Fruit fly (Drosophila melanogaster): Measurements from ENCODE around the gene cpx.

cpx gene

dm6 chr3R:4340174-4340573 is 60.2 kb downstream of the cpx start:
- TF ChIP-seq CG9948 (tag; optimal IDR thresholded peaks at IDR 0.05), result no peak
- no peak for TF ChIP-seq gl (tag; optimal IDR thresholded peaks at IDR 0.05)
- TF ChIP-seq Pif1A (GFP tag; optimal IDR thresholded peaks at IDR 0.05), result no peak
- no peak for TF ChIP-seq Ets98B (GFP tag; IDR thresholded peaks at IDR 0.05)
- TF ChIP-seq CG4496 (GFP tag; IDR thresholded peaks at IDR 0.05), result no peak
- TF ChIP-seq CG13204 (GFP tag; optimal IDR thresholded peaks at IDR 0.05), result no peak
- TF ChIP-seq Pif1B (GFP tag; optimal IDR thresholded peaks at IDR 0.05), result no peak
- TF ChIP-seq CG12605 (GFP tag; IDR thresholded peaks at IDR 0.05), result no peak
- no peak for TF ChIP-seq CG17806 (tag; optimal IDR thresholded peaks at IDR 0.05)
- no peak for TF ChIP-seq D1 (tag; optimal IDR thresholded peaks at IDR 0.05)
- TF ChIP-seq Snoo (tag; optimal IDR thresholded peaks at IDR 0.05), result no peak

DNA sequence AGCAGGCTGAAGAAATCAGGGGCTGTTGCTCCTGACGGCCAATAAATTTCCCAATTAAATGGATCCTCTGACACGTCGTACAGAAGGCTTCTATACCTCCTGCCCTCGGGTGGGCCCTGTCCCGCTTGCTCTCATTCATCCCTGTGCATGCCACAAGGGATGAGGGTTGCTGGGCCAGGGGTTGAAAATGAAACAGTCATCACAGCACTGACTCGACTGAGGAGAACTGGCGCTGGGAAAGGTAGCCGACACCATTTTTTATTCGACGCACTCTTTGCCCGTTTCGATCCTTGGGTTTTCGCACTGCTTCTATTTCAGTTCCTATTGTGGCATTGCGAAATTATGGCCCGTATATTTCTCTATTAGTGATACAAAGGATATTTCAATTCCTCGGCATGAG is 61.2 kb downstream of the cpx start:
- no peak for TF ChIP-seq CG14655 (GFP tag; optimal IDR thresholded peaks at IDR 0.05)
- TF ChIP-seq fd96Ca (GFP tag; IDR thresholded peaks at IDR 0.05), result no peak
- no peak for TF ChIP-seq gl (tag; optimal IDR thresholded peaks at IDR 0.05)
- no peak for TF ChIP-seq CG9948 (tag; optimal IDR thresholded peaks at IDR 0.05)
- no peak for TF ChIP-seq Pif1A (GFP tag; optimal IDR thresholded peaks at IDR 0.05)
- TF ChIP-seq Ets98B (GFP tag; IDR thresholded peaks at IDR 0.05), result no peak
- no peak for TF ChIP-seq Pif1B (GFP tag; optimal IDR thresholded peaks at IDR 0.05)
- TF ChIP-seq CG13204 (GFP tag; optimal IDR thresholded peaks at IDR 0.05), result no peak
- TF ChIP-seq Snoo (tag; optimal IDR thresholded peaks at IDR 0.05), result no peak

DNA sequence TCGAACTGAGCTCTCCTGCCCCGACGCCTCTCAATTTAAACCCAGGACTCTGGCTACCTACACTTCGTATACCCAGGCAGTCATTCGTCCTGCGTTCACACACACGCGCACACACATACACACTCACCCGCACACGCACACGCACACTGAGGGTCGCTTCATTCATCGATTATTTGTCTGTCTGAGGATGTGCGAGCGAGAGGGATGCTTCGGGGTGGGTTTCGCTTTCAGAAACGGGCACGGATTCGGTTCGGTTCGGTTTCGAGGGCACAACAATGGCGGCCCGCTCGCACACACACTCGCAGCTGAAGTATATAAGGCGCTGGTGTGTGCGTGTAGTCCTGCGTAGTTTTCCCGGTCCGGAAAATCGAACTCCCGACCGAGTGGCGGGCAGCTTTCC is 66.6 kb downstream of the cpx start, which contains the start of gene hkb:
TSS of gene hkb (minus strand) at position 11 of the 400 bp plus-strand sequence.
- TF ChIP-seq CG32121 (GFP tag; IDR thresholded peaks at IDR 0.05) (no peak), gl (tag; optimal IDR thresholded peaks at IDR 0.05) (no peak), fd96Ca (GFP tag; IDR thresholded peaks at IDR 0.05) (no peak), CG12605 (GFP tag; IDR thresholded peaks at IDR 0.05) (no peak), CG34367 (tag; optimal IDR thresholded peaks at IDR 0.05) (no peak), CG4496 (GFP tag; IDR thresholded peaks at IDR 0.05) (no peak), Ets98B (GFP tag; IDR thresholded peaks at IDR 0.05) (no peak), CG14655 (GFP tag; optimal IDR thresholded peaks at IDR 0.05) (no peak), Snoo (tag; optimal IDR thresholded peaks at IDR 0.05) (no peak)

DNA sequence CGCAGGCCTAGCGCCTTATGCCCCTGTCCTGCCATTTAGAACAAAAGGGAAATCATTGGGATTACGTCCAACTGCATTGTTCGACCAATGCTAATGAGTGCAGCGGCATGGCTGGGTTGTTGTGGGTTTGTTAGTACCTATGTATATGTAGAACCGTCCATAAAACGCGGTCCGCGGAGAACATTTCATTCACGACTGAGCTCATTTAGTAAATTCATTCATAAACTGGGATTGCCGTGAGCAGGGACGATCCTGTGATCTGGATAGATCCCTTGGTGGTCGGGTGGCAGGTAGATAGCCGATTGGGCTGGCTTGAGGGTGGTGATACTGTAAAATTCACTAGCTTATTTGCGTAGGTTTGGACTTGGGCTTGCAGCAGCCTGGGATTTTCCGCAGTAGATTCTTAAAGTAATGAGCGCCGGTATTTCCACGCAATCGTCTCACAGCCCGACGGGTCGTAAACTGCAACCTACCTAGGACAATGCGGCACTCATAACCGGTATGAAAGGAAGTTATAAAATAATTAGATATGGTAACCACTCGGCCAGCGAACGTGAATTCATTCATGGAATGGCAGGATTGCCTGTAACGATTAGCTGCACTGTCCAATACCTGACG is 68.3 kb downstream of the cpx start:
- TF ChIP-seq CG17806 (tag; optimal IDR thresholded peaks at IDR 0.05) (no peak), CG8159 (tag; optimal IDR thresholded peaks at IDR 0.05) (no peak), CG14655 (GFP tag; optimal IDR thresholded peaks at IDR 0.05) (no peak), CG34367 (tag; optimal IDR thresholded peaks at IDR 0.05) (no peak), CG8301 (tag; optimal IDR thresholded peaks at IDR 0.05) (no peak), Pif1B (GFP tag; optimal IDR thresholded peaks at IDR 0.05) (no peak), fd96Ca (GFP tag; IDR thresholded peaks at IDR 0.05) (no peak)

dm6 chr3R:4350199-4350598 is 70.2 kb downstream of the cpx start:
- no peak for TF ChIP-seq Ets98B (GFP tag; IDR thresholded peaks at IDR 0.05)
- no peak for TF ChIP-seq CG14655 (GFP tag; optimal IDR thresholded peaks at IDR 0.05)
- TF ChIP-seq CG15710 (tag; optimal IDR thresholded peaks at IDR 0.05), result no peak
- no peak for TF ChIP-seq Snoo (tag; optimal IDR thresholded peaks at IDR 0.05)
- no peak for TF ChIP-seq CG12605 (GFP tag; IDR thresholded peaks at IDR 0.05)
- no peak for TF ChIP-seq CG17806 (tag; optimal IDR thresholded peaks at IDR 0.05)
- no peak for TF ChIP-seq CG32121 (GFP tag; IDR thresholded peaks at IDR 0.05)
- TF ChIP-seq gl (tag; optimal IDR thresholded peaks at IDR 0.05), result no peak
- no peak for TF ChIP-seq CG34367 (tag; optimal IDR thresholded peaks at IDR 0.05)

DNA sequence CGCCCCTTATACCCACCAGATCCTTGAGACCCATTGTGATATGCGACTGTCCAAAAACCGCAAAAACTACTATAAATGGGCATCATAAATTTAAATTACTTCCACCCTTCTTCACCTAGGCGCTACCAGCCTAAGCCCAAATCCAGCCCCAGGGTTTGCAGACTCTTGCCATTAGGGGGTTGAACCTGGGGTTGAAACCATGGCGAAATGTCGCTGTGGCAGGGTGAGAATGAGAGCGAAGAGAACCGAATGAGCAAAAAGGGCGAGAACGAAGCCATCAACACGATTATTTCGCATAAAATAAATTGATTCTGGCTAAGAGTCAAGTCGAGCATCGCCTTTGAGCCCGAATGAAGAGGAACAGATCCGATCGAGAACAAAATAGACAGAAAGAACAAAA is 73.5 kb downstream of the cpx start:
- TF ChIP-seq CG32121 (GFP tag; IDR thresholded peaks at IDR 0.05), result no peak
- TF ChIP-seq CG15710 (tag; optimal IDR thresholded peaks at IDR 0.05), result no peak
- no peak for TF ChIP-seq CG4496 (GFP tag; IDR thresholded peaks at IDR 0.05)
- no peak for TF ChIP-seq Ets98B (GFP tag; IDR thresholded peaks at IDR 0.05)
- TF ChIP-seq CG14655 (GFP tag; optimal IDR thresholded peaks at IDR 0.05), result no peak
- TF ChIP-seq CG8159 (tag; optimal IDR thresholded peaks at IDR 0.05), result no peak
- no peak for TF ChIP-seq CG10348 (GFP tag; IDR thresholded peaks at IDR 0.05)
- TF ChIP-seq Pif1B (GFP tag; optimal IDR thresholded peaks at IDR 0.05), result no peak
- TF ChIP-seq gl (tag; optimal IDR thresholded peaks at IDR 0.05), result no peak
- TF ChIP-seq Snoo (tag; optimal IDR thresholded peaks at IDR 0.05), result no peak
- TF ChIP-seq EcR (GFP tag; optimal IDR thresholded peaks at IDR 0.05), result no peak
- TF ChIP-seq CG8301 (tag; optimal IDR thresholded peaks at IDR 0.05), result no peak
- TF ChIP-seq rn (GFP tag; IDR thresholded peaks at IDR 0.05), result no peak
- no peak for TF ChIP-seq D1 (tag; optimal IDR thresholded peaks at IDR 0.05)
- TF ChIP-seq Pif1A (GFP tag; optimal IDR thresholded peaks at IDR 0.05), result no peak
- no peak for TF ChIP-seq fd96Ca (GFP tag; IDR thresholded peaks at IDR 0.05)
- no peak for TF ChIP-seq CG12605 (GFP tag; IDR thresholded peaks at IDR 0.05)
- no peak for TF ChIP-seq CG13204 (GFP tag; optimal IDR thresholded peaks at IDR 0.05)
